Worm (Caenorhabditis elegans): ENCODE measurements around the gene F53A3.7.

F53A3.7 gene

DNA sequence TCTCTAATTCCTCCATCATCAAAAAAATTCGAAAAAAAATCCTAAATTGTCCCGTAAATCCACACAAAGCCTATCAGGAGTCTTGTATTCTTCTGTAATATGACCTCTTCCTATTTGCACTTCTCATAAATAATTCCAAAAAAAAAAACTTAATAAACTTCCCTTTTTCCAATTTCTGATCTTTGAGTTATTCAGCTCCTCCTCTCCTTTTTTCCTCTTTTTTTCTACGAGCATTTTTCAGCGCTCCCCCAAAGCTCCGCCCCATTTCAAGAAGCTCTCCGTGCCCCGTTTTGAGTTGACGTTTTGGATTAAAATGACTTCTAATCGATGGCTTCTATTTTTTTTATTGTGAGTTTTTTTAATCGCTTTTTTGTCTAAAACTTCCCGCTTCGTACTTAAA lies 46.2 kb downstream of the F53A3.7 start, which contains the start of gene lgc-42:
lgc-42 (plus strand) TSS at position 301 of the 400 bp plus-strand sequence.
- TF ChIP-seq cey-2 (tag; optimal IDR thresholded peaks at IDR 0.05; ENCODE audit: borderline replicate concordance, insufficient read depth) (no peak), lin-29 (GFP tag; IDR thresholded peaks at IDR 0.05) (no peak), set-16 (GFP tag; IDR thresholded peaks at IDR 0.05) (no peak), aly-2 (tag; optimal IDR thresholded peaks at IDR 0.05) (no peak), skn-1 (tag; optimal IDR thresholded peaks at IDR 0.05) (no peak), lsy-2 (tag; optimal IDR thresholded peaks at IDR 0.05) (no peak), nhr-28 (tag; optimal IDR thresholded peaks at IDR 0.05) (no peak), duxl-1 (tag; optimal IDR thresholded peaks at IDR 0.05; ENCODE audit: poor library complexity) (no peak), hif-1 (tag; optimal IDR thresholded peaks at IDR 0.05) (no peak), madf-9 (GFP tag; conservative IDR thresholded peaks at IDR 0.05) (no peak), mep-1 (tag; optimal IDR thresholded peaks at IDR 0.05) (no peak), unc-39 (tag; optimal IDR thresholded peaks at IDR 0.05) (no peak), dmd-8 (GFP tag; IDR thresholded peaks at IDR 0.05) (no peak), Y48G9A.11 (GFP tag; IDR thresholded peaks at IDR 0.05) (no peak), pqm-1 (tag; optimal IDR thresholded peaks at IDR 0.05) (no peak), nhr-42 (GFP tag; IDR thresholded peaks at IDR 0.05) (no peak), dpl-1 (GFP tag; optimal IDR thresholded peaks at IDR 0.05) (no peak)

- TF ChIP-seq tra-1 (GFP tag; IDR thresholded peaks at IDR 0.05), result no peak
- TF ChIP-seq ceh-28 (tag; optimal IDR thresholded peaks at IDR 0.05), result peak; percentile 72
- TF ChIP-seq unc-62 (GFP tag; optimal IDR thresholded peaks at IDR 0.05 in 1 of 2), result peak in 1 of 2 experiments; percentile 30
- no peak for TF ChIP-seq unc-62 (tag; optimal IDR thresholded peaks at IDR 0.05)
Measured at ce11 chrIII:2001210-2001609, 49.9 kb downstream of the F53A3.7 start.
